Worm (Caenorhabditis elegans): ENCODE measurements around the gene srg-39.
A peak's percentile ranks its signal among the peaks of the same experiment; 100 is the strongest.

The srg-39 gene

ce11 chrV:11196109-11196508, 43.9 kb upstream of the srg-39 start, which contains the start of gene clc-6:
TSS of gene clc-6 (minus strand) at chrV:11196209.
- TF ChIP-seq nhr-237 (tag; optimal IDR thresholded peaks at IDR 0.05): no peak
- no peak for TF ChIP-seq nhr-12 (tag; optimal IDR thresholded peaks at IDR 0.05)
- TF ChIP-seq drap-1 (GFP tag; optimal IDR thresholded peaks at IDR 0.05): no peak
- TF ChIP-seq elt-1 (tag; optimal IDR thresholded peaks at IDR 0.05; ENCODE audit: borderline replicate concordance, insufficient read depth): no peak
- no peak for TF ChIP-seq pha-4 (tag; optimal IDR thresholded peaks at IDR 0.05)
- no peak for TF ChIP-seq nhr-2 (tag; optimal IDR thresholded peaks at IDR 0.05)
- TF ChIP-seq elt-3 (tag; optimal IDR thresholded peaks at IDR 0.05): no peak
- TF ChIP-seq flh-1 (GFP tag; optimal IDR thresholded peaks at IDR 0.05): no peak
- no peak for TF ChIP-seq sem-2 (GFP tag; optimal IDR thresholded peaks at IDR 0.05)
- no peak for TF ChIP-seq tbx-8 (GFP tag; optimal IDR thresholded peaks at IDR 0.05)
- TF ChIP-seq unc-120 (tag; optimal IDR thresholded peaks at IDR 0.05; ENCODE audit: poor library complexity, severe bottlenecking): no peak
- no peak for TF ChIP-seq cnd-1 (tag; optimal IDR thresholded peaks at IDR 0.05)
- TF ChIP-seq sptf-1 (tag; optimal IDR thresholded peaks at IDR 0.05): no peak
- no peak for TF ChIP-seq ztf-11 (tag; optimal IDR thresholded peaks at IDR 0.05)
- TF ChIP-seq mep-1 (tag; optimal IDR thresholded peaks at IDR 0.05): no peak
- no peak for TF ChIP-seq zip-8 (tag; optimal IDR thresholded peaks at IDR 0.05)

- no peak for TF ChIP-seq nhr-12 (tag; optimal IDR thresholded peaks at IDR 0.05)
- TF ChIP-seq ceh-39 (tag; optimal IDR thresholded peaks at IDR 0.05): no peak
- no peak for TF ChIP-seq snpc-4 (tag; optimal IDR thresholded peaks at IDR 0.05)
- TF ChIP-seq unc-62 (GFP tag; optimal IDR thresholded peaks at IDR 0.05): no peak
- no peak for TF ChIP-seq mab-5 (tag; optimal IDR thresholded peaks at IDR 0.05)
Measured at ce11 chrV:11190983-11191382, 38.8 kb upstream of the srg-39 start, which contains the start of gene lgc-49. TSS of gene lgc-49 (plus strand) at chrV:11191283.

DNA sequence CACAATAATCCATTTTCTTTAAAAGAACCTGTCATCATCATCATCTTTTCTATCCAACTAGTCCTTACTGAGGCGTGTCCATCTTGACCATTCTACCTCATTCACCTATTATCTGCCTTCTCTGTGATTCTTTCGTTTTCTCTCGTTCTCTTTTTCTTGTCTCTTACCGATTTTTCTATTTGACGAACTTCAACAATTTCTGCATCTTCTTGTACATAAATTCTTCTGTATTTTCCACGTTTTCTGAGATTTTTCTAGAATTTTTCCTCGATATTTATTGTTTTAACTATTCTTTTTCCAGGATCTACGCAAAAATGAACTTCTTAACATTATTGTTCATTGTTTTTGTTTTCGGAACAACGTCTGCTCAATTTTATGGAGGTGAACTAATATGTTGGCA, 30.7 kb upstream of the srg-39 start, which contains the start of gene cnc-10:
Gene cnc-10 (plus strand): TSS at position 301 of the 400 bp plus-strand sequence.
- no peak for TF ChIP-seq ceh-39 (tag; optimal IDR thresholded peaks at IDR 0.05)
- TF ChIP-seq hlh-1 (tag; optimal IDR thresholded peaks at IDR 0.05): no peak

- TF ChIP-seq ceh-43 (GFP tag; optimal IDR thresholded peaks at IDR 0.05): no peak
- no peak for TF ChIP-seq lin-13 (tag; optimal IDR thresholded peaks at IDR 0.05)
- TF ChIP-seq ceh-39 (tag; optimal IDR thresholded peaks at IDR 0.05): no peak
- TF ChIP-seq elt-1 (tag; optimal IDR thresholded peaks at IDR 0.05; ENCODE audit: borderline replicate concordance, insufficient read depth): no peak
- TF ChIP-seq drap-1 (GFP tag; optimal IDR thresholded peaks at IDR 0.05): no peak
- no peak for TF ChIP-seq sem-2 (GFP tag; optimal IDR thresholded peaks at IDR 0.05)
- TF ChIP-seq zip-8 (tag; optimal IDR thresholded peaks at IDR 0.05): no peak
Measured at ce11 chrV:11180951-11181350, 28.7 kb upstream of the srg-39 start.

DNA sequence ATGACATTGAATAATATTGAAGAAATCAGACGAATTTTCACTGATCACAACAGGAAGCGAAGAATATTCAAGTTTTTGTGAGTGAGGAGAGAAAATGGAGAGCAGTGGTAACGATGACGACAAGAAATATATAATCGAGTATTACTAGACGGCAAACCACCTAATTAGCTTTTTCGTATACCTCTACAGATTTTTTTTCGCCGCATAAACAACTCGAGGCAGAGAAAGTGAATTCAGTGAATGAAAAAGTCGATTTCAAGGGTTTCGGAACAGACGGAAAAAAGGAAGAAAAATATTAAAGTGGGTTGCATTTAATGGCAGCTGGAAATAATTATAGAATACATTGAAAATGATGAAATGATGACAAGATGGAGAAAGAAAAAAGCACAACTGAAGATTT, 25.3 kb upstream of the srg-39 start, which contains the start of gene gpa-1:
Gene gpa-1 (minus strand): TSS at position 101 of the 400 bp plus-strand sequence.
- TF ChIP-seq snpc-4 (tag; optimal IDR thresholded peaks at IDR 0.05) (no peak), ceh-83 (GFP tag; optimal IDR thresholded peaks at IDR 0.05) (no peak), ztf-11 (tag; optimal IDR thresholded peaks at IDR 0.05) (no peak), elt-1 (tag; optimal IDR thresholded peaks at IDR 0.05; ENCODE audit: borderline replicate concordance, insufficient read depth) (no peak), ceh-43 (GFP tag; optimal IDR thresholded peaks at IDR 0.05) (no peak), blmp-1 (tag; optimal IDR thresholded peaks at IDR 0.05) (no peak), sptf-1 (tag; optimal IDR thresholded peaks at IDR 0.05) (no peak), unc-62 (GFP tag; optimal IDR thresholded peaks at IDR 0.05) (no peak), mab-5 (tag; optimal IDR thresholded peaks at IDR 0.05) (no peak), lin-32 (GFP tag; optimal IDR thresholded peaks at IDR 0.05) (no peak), nhr-76 (tag; optimal IDR thresholded peaks at IDR 0.05) (no peak), mls-2 (tag; optimal IDR thresholded peaks at IDR 0.05) (no peak)

- peak; percentile 2 for TF ChIP-seq sem-2 (GFP tag; optimal IDR thresholded peaks at IDR 0.05)
Measured at ce11 chrV:11176693-11177304, 24.6 kb upstream of the srg-39 start.
